Fruit fly (Drosophila melanogaster): Measurements from ENCODE around the gene stai.

Gene stai

DNA sequence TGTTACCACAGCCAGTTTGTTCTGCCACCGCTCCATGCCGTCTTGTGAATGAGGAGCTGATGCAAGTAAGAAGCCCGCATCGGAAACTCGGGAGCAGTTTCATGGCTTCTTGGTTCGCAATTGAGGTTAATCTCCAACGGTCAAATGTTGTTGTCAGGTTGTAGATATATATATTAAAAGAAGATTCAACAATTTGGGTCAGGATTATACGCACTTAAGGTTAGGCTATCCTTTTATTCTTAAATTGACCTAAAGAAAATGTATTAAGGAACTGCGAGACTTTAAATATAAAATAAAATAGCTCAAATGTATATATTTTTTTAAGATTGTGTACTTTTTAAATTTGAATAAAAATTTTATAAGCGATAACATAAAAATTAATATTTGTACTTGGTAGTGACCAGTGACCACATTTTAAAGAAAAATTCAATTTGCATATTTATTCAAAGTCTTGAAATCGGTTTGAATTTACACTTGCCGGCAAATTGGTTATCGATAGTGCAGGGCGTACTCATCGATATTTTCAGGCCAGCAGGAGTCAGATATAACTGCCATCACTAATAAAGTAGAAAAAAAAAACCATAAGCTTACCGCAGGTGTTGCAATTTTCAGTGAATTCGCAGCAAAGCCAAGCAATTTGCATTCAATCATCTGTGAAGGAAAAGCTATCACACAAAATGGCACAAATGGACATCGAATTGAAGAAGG, 31.5 kb upstream of the stai start, which contains the start of the genes CG9150 and Pfdn1 (continued):
- peak; percentile 30 for TF ChIP-seq Fer1 (GFP tag; optimal IDR thresholded peaks at IDR 0.05)
- peak; percentile 80 for TF ChIP-seq zen2 (GFP tag; IDR thresholded peaks at IDR 0.05; ENCODE audit: partially characterized antibody)
- TF ChIP-seq Ets65A (GFP tag): no peak
- TF ChIP-seq CG4707 (GFP tag; optimal IDR thresholded peaks at IDR 0.05): no peak
- TF ChIP-seq CG30431 (GFP tag; optimal IDR thresholded peaks at IDR 0.05): no peak
- TF ChIP-seq NfI (GFP tag; optimal IDR thresholded peaks at IDR 0.05): no peak
- peak; percentile 34 for TF ChIP-seq tx (GFP tag; optimal IDR thresholded peaks at IDR 0.05)
- TF ChIP-seq CG18599 (GFP tag; optimal IDR thresholded peaks at IDR 0.05): no peak
- TF ChIP-seq CG3995 (GFP tag; optimal IDR thresholded peaks at IDR 0.05): peak; percentile 90
- TF ChIP-seq mld (GFP tag; IDR thresholded peaks at IDR 0.05; ENCODE audit: partially characterized antibody): peak; percentile 65; the same call in 2 of the 3 replicates
- TF ChIP-seq exex (tag; optimal IDR thresholded peaks at IDR 0.05): no peak
- TF ChIP-seq CG17612 (GFP tag; IDR thresholded peaks at IDR 0.05): no peak
- no peak for TF ChIP-seq Taf1 (GFP tag; IDR thresholded peaks at IDR 0.05)
- no peak for TF ChIP-seq Hr51 (GFP tag; optimal IDR thresholded peaks at IDR 0.05)
- TF ChIP-seq Dip2 (GFP tag; IDR thresholded peaks at IDR 0.05): no peak
- TF ChIP-seq CG4617 (GFP tag; optimal IDR thresholded peaks at IDR 0.05; ENCODE audit: borderline replicate concordance): peak; percentile 61
- TF ChIP-seq CG11093 (GFP tag; IDR thresholded peaks at IDR 0.05): no peak
- peak; percentile 85 for TF ChIP-seq CG6791 (GFP tag; IDR thresholded peaks at IDR 0.05; ENCODE audit: partially characterized antibody)
- no peak for TF ChIP-seq Oli (tag; optimal IDR thresholded peaks at IDR 0.05)
- TF ChIP-seq Ssrp (tag; optimal IDR thresholded peaks at IDR 0.05): no peak
- TF ChIP-seq CG7745 (tag; optimal IDR thresholded peaks at IDR 0.05): no peak
- TF ChIP-seq Ada2b (GFP tag; IDR thresholded peaks at IDR 0.05): no peak
- no peak for TF ChIP-seq otp (GFP tag; IDR thresholded peaks at IDR 0.05)
- no peak for TF ChIP-seq wdn (GFP tag; IDR thresholded peaks at IDR 0.05)
- no peak for TF ChIP-seq CG4282 (GFP tag; optimal IDR thresholded peaks at IDR 0.05)
- TF ChIP-seq trh (GFP tag; optimal IDR thresholded peaks at IDR 0.05): no peak
- TF ChIP-seq CG17328 (GFP tag; IDR thresholded peaks at IDR 0.05): no peak
- no peak for TF ChIP-seq H15 (GFP tag; IDR thresholded peaks at IDR 0.05)
- no peak for TF ChIP-seq fd3F (GFP tag; optimal IDR thresholded peaks at IDR 0.05)
- TF ChIP-seq phol (tag; optimal IDR thresholded peaks at IDR 0.05): peak; percentile 18
- no peak for TF ChIP-seq CG17186 (GFP tag; optimal IDR thresholded peaks at IDR 0.05)
- TF ChIP-seq B-H2 (GFP tag; optimal IDR thresholded peaks at IDR 0.05): no peak
- TF ChIP-seq psq (GFP tag; optimal IDR thresholded peaks at IDR 0.05): no peak
- no peak for TF ChIP-seq ERR (GFP tag; optimal IDR thresholded peaks at IDR 0.05)
- TF ChIP-seq CG12659 (GFP tag; optimal IDR thresholded peaks at IDR 0.05): peak; percentile 6
- TF ChIP-seq NFAT (GFP tag; IDR thresholded peaks at IDR 0.05): no peak
- no peak for TF ChIP-seq CG6813 (GFP tag; optimal IDR thresholded peaks at IDR 0.05)
- no peak for TF ChIP-seq Jarid2 (GFP tag; optimal IDR thresholded peaks at IDR 0.05)
- TF ChIP-seq Optix (GFP tag; IDR thresholded peaks at IDR 0.05): no peak
- TF ChIP-seq dysf (GFP tag; IDR thresholded peaks at IDR 0.05): no peak
- peak in 1 of 2 experiments; percentile 19 for TF ChIP-seq Pdp1 (GFP tag; optimal IDR thresholded peaks at IDR 0.05)
- no peak for TF ChIP-seq CG12071 (GFP tag; optimal IDR thresholded peaks at IDR 0.05)
- no peak for TF ChIP-seq CG14965 (GFP tag; optimal IDR thresholded peaks at IDR 0.05; ENCODE audit: borderline replicate concordance)
- no peak for TF ChIP-seq tin (GFP tag; optimal IDR thresholded peaks at IDR 0.05)
- TF ChIP-seq klu (GFP tag; IDR thresholded peaks at IDR 0.05): no peak
- no peak for TF ChIP-seq disco-r (GFP tag; optimal IDR thresholded peaks at IDR 0.05)
- no peak for TF ChIP-seq Fer2 (tag; optimal IDR thresholded peaks at IDR 0.05)
- TF ChIP-seq esg (GFP tag; conservative IDR thresholded peaks at IDR 0.05): no peak
- TF ChIP-seq CG6765 (GFP tag; optimal IDR thresholded peaks at IDR 0.05): no peak
- no peak for TF ChIP-seq CG5245 (GFP tag; optimal IDR thresholded peaks at IDR 0.05)

All from whole organism, embryonic.